Worm (Caenorhabditis elegans) whole organism, L2 larva: ENCODE measurements around the gene Y116A8C.23.

Experiments used
- ZK546.5 ChIP-seq: sonication (generic microtip); optimal IDR thresholded peaks from 2 replicates; lab custom pipeline; 2017; ENCODE audit warnings: missing biosample characterization, missing genetic modification characterization
- dmd-4 ChIP-seq: sonication (generic microtip); optimal IDR thresholded peaks from 2 replicates; lab custom pipeline; 2017; ENCODE audit warnings: missing biosample characterization, missing genetic modification characterization
- elt-3 ChIP-seq: sonication (generic microtip); optimal IDR thresholded peaks from 2 replicates; lab custom pipeline; 2017; ENCODE audit warnings: missing biosample characterization, missing genetic modification characterization
- fos-1 ChIP-seq: fragments of 150-350 bp; optimal IDR thresholded peaks from 2 replicates; lab custom pipeline; 2014; ENCODE audit warnings: missing biosample characterization, missing genetic modification characterization
- nhr-11 ChIP-seq: fragments of 150-350 bp; optimal IDR thresholded peaks from 2 replicates; lab custom pipeline; 2014; ENCODE audit warnings: missing biosample characterization, missing genetic modification characterization
- nhr-12 ChIP-seq: fragments of 150-350 bp; optimal IDR thresholded peaks from 2 replicates; lab custom pipeline; 2014; ENCODE audit warnings: missing biosample characterization, missing genetic modification characterization
- unc-39 ChIP-seq: fragments of 150-350 bp; optimal IDR thresholded peaks from 2 replicates; lab custom pipeline; 2014; ENCODE audit warnings: missing biosample characterization, missing genetic modification characterization
- ztf-11 ChIP-seq: sonication (generic microtip); optimal IDR thresholded peaks from 2 replicates; lab custom pipeline; 2017; ENCODE audit warnings: missing biosample characterization, missing genetic modification characterization

DNA sequence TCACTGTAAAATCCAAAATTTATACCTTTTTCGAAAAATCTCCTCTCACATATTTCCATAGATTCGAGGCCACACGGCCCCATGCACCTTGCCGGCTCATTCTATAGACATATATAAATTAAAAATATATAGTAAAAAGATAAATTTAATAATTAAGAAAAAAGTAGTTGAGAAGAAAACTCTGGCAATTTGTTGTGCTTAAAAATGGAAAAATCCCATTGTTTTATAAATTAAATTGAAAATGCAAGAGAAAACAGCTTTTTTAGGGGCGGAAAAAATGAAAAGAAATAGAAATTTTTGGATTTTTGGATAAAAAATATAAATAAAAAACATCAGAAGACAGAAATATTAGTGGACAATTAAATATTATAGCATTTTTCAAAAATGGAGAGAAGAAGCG lies 50.3 kb downstream of the Y116A8C.23 start, which contains the start of gene Y116A8C.30:
- TF ChIP-seq ztf-11 (tag; lab: Kevin White, UChicago) (no peak), ZK546.5 (tag; lab: Kevin White, UChicago) (no peak), fos-1 (tag; lab: Kevin White, UChicago) (no peak), nhr-12 (tag; lab: Kevin White, UChicago) (no peak), elt-3 (no peak), dmd-4 (tag; lab: Kevin White, UChicago) (no peak), nhr-11 (no peak), unc-39 (tag; lab: Kevin White, UChicago) (no peak)
